Fruit fly (Drosophila melanogaster): ENCODE results near the gene sba.
A peak's percentile ranks its signal among the peaks of the same experiment; 100 is the strongest.

sba gene

dm6 chr3R:23922502-23923350, at the start of gene sba, which contains the start of gene CG31141:
TSS of gene sba (minus strand) at chr3R:23922973.
TSS of gene CG31141 (plus strand) at chr3R:23923300.
- TF ChIP-seq sr (GFP tag; IDR thresholded peaks at IDR 0.05): no peak
- TF ChIP-seq repo (GFP tag; optimal IDR thresholded peaks at IDR 0.05): peak; percentile 21
- peak; percentile 36; the same call in 1 of the 2 replicates for TF ChIP-seq CG1024 (GFP tag; IDR thresholded peaks at IDR 0.05)
- no peak for TF ChIP-seq az2 (GFP tag; optimal IDR thresholded peaks at IDR 0.05)
- TF ChIP-seq Hmx (GFP tag; optimal IDR thresholded peaks at IDR 0.05): no peak
- no peak for TF ChIP-seq Camta (GFP tag; optimal IDR thresholded peaks at IDR 0.05)
- TF ChIP-seq danr (GFP tag; IDR thresholded peaks at IDR 0.05): no peak
- TF ChIP-seq Ets97D (GFP tag; optimal IDR thresholded peaks at IDR 0.05): peak; percentile 84
- peak; percentile 87 for TF ChIP-seq CG16813 (GFP tag; IDR thresholded peaks at IDR 0.05; ENCODE audit: partially characterized antibody)
- TF ChIP-seq ara (GFP tag; IDR thresholded peaks at IDR 0.05): no peak
- no peak for TF ChIP-seq CG8388 (GFP tag; optimal IDR thresholded peaks at IDR 0.05)
- peak; percentile 81 for TF ChIP-seq CG14860 (GFP tag; IDR thresholded peaks at IDR 0.05; ENCODE audit: partially characterized antibody)
- TF ChIP-seq CG13287 (GFP tag; IDR thresholded peaks at IDR 0.05; ENCODE audit: partially characterized antibody): peak; percentile 87
- TF ChIP-seq lilli (GFP tag; optimal IDR thresholded peaks at IDR 0.05): peak; percentile 26
- TF ChIP-seq Mad (GFP tag; optimal IDR thresholded peaks at IDR 0.05): peak; percentile 33
- 0 out of 3 replicates have a peak, but pooled peaks have one; percentile 7 for TF ChIP-seq CG17361 (GFP tag; IDR thresholded peaks at IDR 0.05)
- TF ChIP-seq crc (GFP tag; optimal IDR thresholded peaks at IDR 0.05): no peak
- TF ChIP-seq CG11085 (GFP tag; IDR thresholded peaks at IDR 0.05): no peak
- TF ChIP-seq CG4707 (GFP tag; optimal IDR thresholded peaks at IDR 0.05): peak; percentile 29
- peak; percentile 75 for TF ChIP-seq cg (GFP tag; optimal IDR thresholded peaks at IDR 0.05)
- TF ChIP-seq Scr (GFP tag; IDR thresholded peaks at IDR 0.05; ENCODE audit: partially characterized antibody): peak; percentile 79
- peak; percentile 46 for TF ChIP-seq CG17912 (GFP tag; optimal IDR thresholded peaks at IDR 0.05)
- peak; percentile 17 for TF ChIP-seq CG3995 (GFP tag; optimal IDR thresholded peaks at IDR 0.05)
- TF ChIP-seq nerfin-1 (tag; optimal IDR thresholded peaks at IDR 0.05): peak; percentile 90
- TF ChIP-seq nmo (GFP tag; optimal IDR thresholded peaks at IDR 0.05): peak; percentile 53
- peak; percentile 94 for TF ChIP-seq CG6791 (GFP tag; IDR thresholded peaks at IDR 0.05; ENCODE audit: partially characterized antibody)
- peak; percentile 45 for TF ChIP-seq CG10147 (GFP tag; optimal IDR thresholded peaks at IDR 0.05)
- no peak for TF ChIP-seq CG31224 (GFP tag; IDR thresholded peaks at IDR 0.05)
- peak; percentile 2 for TF ChIP-seq CG15696 (tag; optimal IDR thresholded peaks at IDR 0.05)
- TF ChIP-seq tna (GFP tag; IDR thresholded peaks at IDR 0.05; ENCODE audit: partially characterized antibody): peak; percentile 78
- TF ChIP-seq CG4360 (GFP tag; IDR thresholded peaks at IDR 0.05): peak; percentile 96
- TF ChIP-seq Hsf (GFP tag; optimal IDR thresholded peaks at IDR 0.05): peak; percentile 17
- peak; percentile 13 for TF ChIP-seq CHES-1-like (GFP tag; optimal IDR thresholded peaks at IDR 0.05)
- peak; percentile 9 for TF ChIP-seq CG9876 (GFP tag; optimal IDR thresholded peaks at IDR 0.05)
- TF ChIP-seq ap (GFP tag; IDR thresholded peaks at IDR 0.05): no peak
- TF ChIP-seq Hmr (GFP tag; optimal IDR thresholded peaks at IDR 0.05): peak; percentile 29
- peak; percentile 25; the same call in 1 of the 2 replicates for TF ChIP-seq CG6272 (GFP tag; IDR thresholded peaks at IDR 0.05)
- no peak for TF ChIP-seq CG1647 (GFP tag; optimal IDR thresholded peaks at IDR 0.05)
- peak; percentile 78 for TF ChIP-seq Sry-δ (GFP tag; optimal IDR thresholded peaks at IDR 0.05)
- peak; percentile 69 for TF ChIP-seq Aef1 (GFP tag; IDR thresholded peaks at IDR 0.05)
- TF ChIP-seq knrl (GFP tag; IDR thresholded peaks at IDR 0.05; ENCODE audit: partially characterized antibody): peak; percentile 87
- peak; percentile 14 for TF ChIP-seq CG11504 (tag; optimal IDR thresholded peaks at IDR 0.05)
- TF ChIP-seq lbe (GFP tag; optimal IDR thresholded peaks at IDR 0.05): no peak
- TF ChIP-seq org-1 (GFP tag; optimal IDR thresholded peaks at IDR 0.05): no peak
- peak; percentile 57 for TF ChIP-seq MBD-R2 (GFP tag; IDR thresholded peaks at IDR 0.05)
- peak; percentile 38 for TF ChIP-seq Blimp-1 (GFP tag; optimal IDR thresholded peaks at IDR 0.05)
- TF ChIP-seq lab (GFP tag; optimal IDR thresholded peaks at IDR 0.05): no peak
- no peak for TF ChIP-seq Optix (GFP tag; IDR thresholded peaks at IDR 0.05)

Measured in whole organism, embryonic.